Fruit fly (Drosophila melanogaster): Measurements from ENCODE around the gene CG3982.

The CG3982 gene

dm6 chr3L:9462247-9462769 is 45.1 kb upstream of the CG3982 start (continued):
- TF ChIP-seq CG14965 (GFP tag; optimal IDR thresholded peaks at IDR 0.05; ENCODE audit: borderline replicate concordance) = peak; percentile 47
- TF ChIP-seq CG31388 (GFP tag; optimal IDR thresholded peaks at IDR 0.05) = no peak
- peak; percentile 92 for TF ChIP-seq nmo (GFP tag; optimal IDR thresholded peaks at IDR 0.05)
- TF ChIP-seq crc (GFP tag; optimal IDR thresholded peaks at IDR 0.05) = peak; percentile 63
- TF ChIP-seq CG3726 (GFP tag; IDR thresholded peaks at IDR 0.05) = no peak
- TF ChIP-seq CTCF (GFP tag; optimal IDR thresholded peaks at IDR 0.05) = peak; percentile 53
- peak; percentile 91 for TF ChIP-seq gsb-n (tag; optimal IDR thresholded peaks at IDR 0.05)
- TF ChIP-seq tna (GFP tag; IDR thresholded peaks at IDR 0.05; ENCODE audit: partially characterized antibody) = no peak
- peak; percentile 69 for TF ChIP-seq shn (GFP tag; optimal IDR thresholded peaks at IDR 0.05)
- TF ChIP-seq Dll (GFP tag; IDR thresholded peaks at IDR 0.05; ENCODE audit: partially characterized antibody) = peak; percentile 32; the same call in 1 of the 4 replicates
- TF ChIP-seq TFAM (GFP tag; optimal IDR thresholded peaks at IDR 0.05) = peak; percentile 50
- TF ChIP-seq pan (optimal IDR thresholded peaks at IDR 0.05) = no peak
- peak in 1 of 2 experiments; percentile 76 for TF ChIP-seq pan (GFP tag; optimal IDR thresholded peaks at IDR 0.05 in 1 of 2, IDR thresholded peaks at IDR 0.05 in 1 of 2)
- TF ChIP-seq ranshi (GFP tag; IDR thresholded peaks at IDR 0.05) = 0 out of 2 replicates have a peak, but pooled peaks have one; percentile 64
- peak; percentile 86 for TF ChIP-seq tin (GFP tag; optimal IDR thresholded peaks at IDR 0.05)
- TF ChIP-seq NfI (GFP tag; optimal IDR thresholded peaks at IDR 0.05) = peak; percentile 81
- TF ChIP-seq Abd-B (GFP tag; optimal IDR thresholded peaks at IDR 0.05) = peak; percentile 59
- TF ChIP-seq slp2 (GFP tag; optimal IDR thresholded peaks at IDR 0.05) = peak; percentile 77
- peak; percentile 74 for TF ChIP-seq CG8281 (tag; optimal IDR thresholded peaks at IDR 0.05)
- peak; percentile 45 for TF ChIP-seq mirr (GFP tag; optimal IDR thresholded peaks at IDR 0.05)
- TF ChIP-seq CG2202 (tag; optimal IDR thresholded peaks at IDR 0.05) = peak; percentile 88
- peak; percentile 64 for TF ChIP-seq CG10462 (GFP tag; optimal IDR thresholded peaks at IDR 0.05)
- peak; percentile 79 for TF ChIP-seq oc (tag; optimal IDR thresholded peaks at IDR 0.05)
- TF ChIP-seq Pdp1 (GFP tag; optimal IDR thresholded peaks at IDR 0.05) = peak; percentile 74 to 98
- peak; percentile 89 for TF ChIP-seq CG12219 (GFP tag; optimal IDR thresholded peaks at IDR 0.05)
- peak; percentile 75 for TF ChIP-seq pros (GFP tag; optimal IDR thresholded peaks at IDR 0.05)
- no peak for TF ChIP-seq hth (optimal IDR thresholded peaks at IDR 0.05)
- TF ChIP-seq ase (GFP tag; IDR thresholded peaks at IDR 0.05) = no peak
- peak; percentile 77 for TF ChIP-seq Nf-YA (GFP tag; IDR thresholded peaks at IDR 0.05)
- no peak for TF ChIP-seq eve (GFP tag; optimal IDR thresholded peaks at IDR 0.05)
- TF ChIP-seq tx (GFP tag; optimal IDR thresholded peaks at IDR 0.05) = peak; percentile 59
- peak; percentile 42 for TF ChIP-seq CG9609 (GFP tag; optimal IDR thresholded peaks at IDR 0.05)
- peak; percentile 65 for TF ChIP-seq Mes4 (GFP tag; optimal IDR thresholded peaks at IDR 0.05)
- peak; percentile 88 for TF ChIP-seq Sox102F (GFP tag; optimal IDR thresholded peaks at IDR 0.05)
- peak; percentile 64 for TF ChIP-seq pnt (GFP tag; optimal IDR thresholded peaks at IDR 0.05)
- peak; percentile 77 for TF ChIP-seq Dad (GFP tag; optimal IDR thresholded peaks at IDR 0.05)
- peak; percentile 29 for TF ChIP-seq CG8089 (GFP tag; optimal IDR thresholded peaks at IDR 0.05)
- peak; percentile 79 for TF ChIP-seq Nf-YB (GFP tag; optimal IDR thresholded peaks at IDR 0.05)
- TF ChIP-seq az2 (GFP tag; optimal IDR thresholded peaks at IDR 0.05) = peak; percentile 84
- TF ChIP-seq ssp (GFP tag; IDR thresholded peaks at IDR 0.05) = 0 out of 2 replicates have a peak, but pooled peaks have one; percentile 6
- peak; percentile 52 for TF ChIP-seq CG18011 (GFP tag; optimal IDR thresholded peaks at IDR 0.05)
- no peak for TF ChIP-seq Lpt (GFP tag; optimal IDR thresholded peaks at IDR 0.05)
- no peak for TF ChIP-seq br (optimal IDR thresholded peaks at IDR 0.05)
- peak; percentile 86 for TF ChIP-seq tap (tag; optimal IDR thresholded peaks at IDR 0.05)
- TF ChIP-seq abd-A (tag; optimal IDR thresholded peaks at IDR 0.05) = peak; percentile 32
- TF ChIP-seq Fer1 (GFP tag; optimal IDR thresholded peaks at IDR 0.05) = peak; percentile 95
- TF ChIP-seq CG11247 (GFP tag; IDR thresholded peaks at IDR 0.05) = no peak
- peak; percentile 88 for TF ChIP-seq CG4328 (GFP tag; optimal IDR thresholded peaks at IDR 0.05)
- peak; percentile 73; the same call in 1 of the 2 replicates for TF ChIP-seq Atf6 (GFP tag; IDR thresholded peaks at IDR 0.05)
- TF ChIP-seq dpn (GFP tag; optimal IDR thresholded peaks at IDR 0.05) = peak; percentile 73 to 77
- TF ChIP-seq CG33557 (GFP tag; optimal IDR thresholded peaks at IDR 0.05) = peak; percentile 92

Data from whole organism, embryonic.